Worm (Caenorhabditis elegans) whole organism, L2 larva: ENCODE results near the gene K08D8.6.

Experiments used
- F13H6.1 ChIP-seq: sonication (generic microtip); optimal IDR thresholded peaks from 2 replicates; lab custom pipeline; 2016; ENCODE audit warnings: missing genetic modification characterization, missing compliant biosample characterization
- aly-2 ChIP-seq: fragments of 150-350 bp; optimal IDR thresholded peaks from 2 replicates; lab custom pipeline; 2014; ENCODE audit warnings: missing biosample characterization, missing genetic modification characterization
- ama-1 ChIP-seq: fragments of 150-350 bp; optimal IDR thresholded peaks from 2 replicates; lab custom pipeline; 2018; ENCODE audit warnings: inconsistent platforms
- blmp-1 ChIP-seq: sonication (generic microtip); optimal IDR thresholded peaks from 2 replicates; lab custom pipeline; 2017; ENCODE audit warnings: missing genetic modification characterization, mild to moderate bottlenecking, missing compliant biosample characterization, antibody characterized with exemption, moderate library complexity; ENCODE audit not compliant: insufficient read depth
- lin-11 ChIP-seq: fragments of 150-350 bp; sonication (generic microtip); optimal IDR thresholded peaks from 2 replicates; lab custom pipeline; 2014; ENCODE audit warnings: missing biosample characterization, missing genetic modification characterization, inconsistent platforms, mixed read lengths
- lin-39 ChIP-seq: fragments of 150-350 bp; optimal IDR thresholded peaks from 2 replicates; lab custom pipeline; 2014; ENCODE audit warnings: missing biosample characterization, missing genetic modification reagents, missing genetic modification characterization
- mdl-1 ChIP-seq, 2 experiments: fragments of 150-350 bp in 1 of 2; sonication (generic microtip) in 1 of 2; optimal IDR thresholded peaks; 2 replicates each; lab custom pipeline; 2017; ENCODE audit warnings: missing biosample characterization in 2 of 2, missing genetic modification characterization in 2 of 2
- nhr-237 ChIP-seq: fragments of 150-350 bp; optimal IDR thresholded peaks from 2 replicates; lab custom pipeline; 2014; ENCODE audit warnings: missing biosample characterization, missing genetic modification characterization
- nhr-77 ChIP-seq: fragments of 150-350 bp; optimal IDR thresholded peaks from 2 replicates; lab custom pipeline; 2014; ENCODE audit warnings: missing biosample characterization, missing genetic modification characterization
- snpc-4 ChIP-seq: fragments of 150-350 bp; optimal IDR thresholded peaks from 2 replicates; lab custom pipeline; 2014; ENCODE audit warnings: missing biosample characterization, missing genetic modification characterization
- unc-62 ChIP-seq: fragments of 150-350 bp; optimal IDR thresholded peaks from 2 replicates; lab custom pipeline; 2014; ENCODE audit warnings: missing biosample characterization, missing genetic modification reagents, missing genetic modification characterization
- ztf-11 ChIP-seq: sonication (generic microtip); optimal IDR thresholded peaks from 2 replicates; lab custom pipeline; 2017; ENCODE audit warnings: missing biosample characterization, missing genetic modification characterization
- ztf-4 ChIP-seq: fragments of 150-350 bp; optimal IDR thresholded peaks from 2 replicates; lab custom pipeline; 2014; ENCODE audit warnings: missing biosample characterization, missing genetic modification characterization

ce11 chrIV:12924332-12924731 lies 34.0 kb upstream of the K08D8.6 start, which contains the start of gene srlf-4:
- TF ChIP-seq ama-1 (lab: Kevin White, UChicago) = no peak
- TF ChIP-seq ztf-4 (tag; lab: Kevin White, UChicago) = no peak
- TF ChIP-seq snpc-4 (tag; lab: Kevin White, UChicago) = no peak
- TF ChIP-seq lin-39 (tag; lab: Kevin White, UChicago) = no peak
- no peak for TF ChIP-seq nhr-77
- TF ChIP-seq lin-11 (tag; lab: Kevin White, UChicago) = no peak
- TF ChIP-seq aly-2 = no peak
- no peak for TF ChIP-seq F13H6.1 (tag; lab: Kevin White, UChicago)
- TF ChIP-seq blmp-1 (tag; lab: Kevin White, UChicago) = no peak
- no peak for TF ChIP-seq nhr-237 (tag; lab: Kevin White, UChicago)
- TF ChIP-seq mdl-1 (tag; optimal IDR thresholded peaks at IDR 0.05; lab: Kevin White, UChicago) = no peak
- TF ChIP-seq unc-62 = no peak
- TF ChIP-seq ztf-11 = no peak
